Worm (Caenorhabditis elegans) whole organism, L2 larva: Measurements from ENCODE around the gene ipla-2.

ENCODE experiments used
- alr-1 ChIP-seq: fragments of 150-350 bp; optimal IDR thresholded peaks from 2 replicates; lab custom pipeline; 2014; ENCODE audit warnings: missing biosample characterization, missing genetic modification characterization
- nhr-25 ChIP-seq: fragments of 150-350 bp; sonication (generic microtip); optimal IDR thresholded peaks from 3 replicates; lab custom pipeline; 2014; ENCODE audit warnings: missing biosample characterization, missing genetic modification characterization

DNA sequence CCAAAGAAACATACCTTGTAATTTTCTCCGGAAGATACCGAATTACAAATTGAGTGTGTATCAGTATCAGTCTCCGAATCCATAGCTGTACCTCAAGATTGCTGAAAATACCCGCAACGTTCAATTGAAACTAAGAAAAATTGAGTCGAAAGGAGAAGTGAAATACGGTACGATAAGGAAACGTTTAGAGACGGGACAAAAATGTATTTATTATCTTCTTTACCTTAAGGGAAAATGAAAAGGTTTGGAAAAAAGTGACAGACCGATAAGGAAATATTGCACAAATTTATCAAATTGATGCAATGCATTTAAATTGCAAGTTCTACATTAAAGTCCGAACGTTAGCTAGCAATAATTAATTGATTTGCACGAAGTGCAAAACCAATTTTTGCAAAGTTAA, 48.7 kb downstream of the ipla-2 start, which contains the start of gene F36G3.1:
- no peak for TF ChIP-seq nhr-25 (tag; lab: Kevin White, UChicago)
- no peak for TF ChIP-seq alr-1
